Worm (Caenorhabditis elegans): ENCODE measurements around the gene mms-19.

DNA sequence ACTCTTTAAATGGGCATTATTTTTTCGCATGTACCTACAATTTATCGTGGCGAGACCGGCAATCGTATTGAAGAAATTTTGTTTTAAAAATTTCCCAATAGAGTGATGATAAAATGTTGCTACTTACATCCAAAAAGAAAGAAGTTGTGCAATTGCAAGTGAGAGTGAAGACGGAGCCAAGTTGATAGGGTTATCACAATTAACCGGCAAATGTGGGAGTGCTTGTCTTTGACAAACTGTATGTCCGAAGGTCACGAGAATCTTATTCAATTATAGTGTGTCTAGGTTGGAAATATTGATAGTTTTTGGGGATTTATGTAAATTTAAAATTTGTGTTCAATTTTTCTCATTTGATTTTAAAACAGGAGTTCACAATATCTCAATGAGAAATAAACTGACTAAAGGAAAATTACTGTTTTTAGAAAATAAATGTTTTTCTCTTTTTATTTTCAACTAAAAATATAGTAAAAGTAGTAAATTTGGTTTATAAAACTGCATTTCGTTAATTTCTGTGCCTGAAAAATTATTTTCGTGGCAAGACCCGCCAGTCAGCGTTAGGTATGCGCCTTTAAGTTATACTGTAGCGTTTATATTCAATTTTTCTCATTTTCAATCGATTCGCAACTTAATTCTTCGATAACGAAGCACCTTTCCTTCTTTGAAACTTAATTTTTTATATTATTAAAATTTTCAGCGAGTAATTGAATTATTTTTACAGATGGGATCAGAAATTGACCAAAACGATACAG, at the start of gene mms-19, which contains the start of gene hpo-15:
- TF ChIP-seq pha-4 (tag; optimal IDR thresholded peaks at IDR 0.05): no peak
- no peak for TF ChIP-seq lin-13 (tag; optimal IDR thresholded peaks at IDR 0.05)
- no peak for TF ChIP-seq nhr-28 (tag; optimal IDR thresholded peaks at IDR 0.05)
- TF ChIP-seq snpc-4 (tag; optimal IDR thresholded peaks at IDR 0.05): no peak
- TF ChIP-seq elt-1 (tag; optimal IDR thresholded peaks at IDR 0.05; ENCODE audit: borderline replicate concordance, insufficient read depth): no peak
- no peak for TF ChIP-seq nhr-237 (tag; optimal IDR thresholded peaks at IDR 0.05)
- TF ChIP-seq unc-39 (tag; optimal IDR thresholded peaks at IDR 0.05): no peak
- no peak for TF ChIP-seq zip-8 (tag; optimal IDR thresholded peaks at IDR 0.05)
- TF ChIP-seq nhr-76 (tag; optimal IDR thresholded peaks at IDR 0.05): no peak
- no peak for TF ChIP-seq drap-1 (GFP tag; optimal IDR thresholded peaks at IDR 0.05)
- TF ChIP-seq nhr-12 (tag; optimal IDR thresholded peaks at IDR 0.05): no peak
- no peak for TF ChIP-seq mls-2 (tag; optimal IDR thresholded peaks at IDR 0.05)
- TF ChIP-seq ztf-11 (tag; optimal IDR thresholded peaks at IDR 0.05): no peak
